Fruit fly (Drosophila melanogaster): ENCODE measurements around the gene Sec61gamma.
A peak's percentile ranks its signal among the peaks of the same experiment; 100 is the strongest.

The Sec61gamma gene

dm6 chrX:19642819-19643504, at the start of gene Sec61gamma, which contains the start of gene CG12237 (continued):
- TF ChIP-seq CG9215 (GFP tag; IDR thresholded peaks at IDR 0.05): peak; percentile 29
- no peak for TF ChIP-seq Hr39 (optimal IDR thresholded peaks at IDR 0.05)
- TF ChIP-seq CG8924 (tag; optimal IDR thresholded peaks at IDR 0.05): no peak
- TF ChIP-seq Lpt (GFP tag; optimal IDR thresholded peaks at IDR 0.05): no peak
- TF ChIP-seq CG2712 (tag; optimal IDR thresholded peaks at IDR 0.05): peak; percentile 48
- peak; percentile 29 for TF ChIP-seq CG17186 (GFP tag; optimal IDR thresholded peaks at IDR 0.05)
- no peak for TF ChIP-seq ac (GFP tag; optimal IDR thresholded peaks at IDR 0.05)
- TF ChIP-seq row (GFP tag; IDR thresholded peaks at IDR 0.05): peak; percentile 89
- no peak for TF ChIP-seq CG11695 (GFP tag; IDR thresholded peaks at IDR 0.05)
- TF ChIP-seq CG17385 (GFP tag; optimal IDR thresholded peaks at IDR 0.05): peak; percentile 9
- TF ChIP-seq sens (GFP tag): peak; percentile 71
- TF ChIP-seq Asciz (GFP tag; optimal IDR thresholded peaks at IDR 0.05): no peak
- TF ChIP-seq exex (tag; optimal IDR thresholded peaks at IDR 0.05): no peak
- peak; percentile 3 for TF ChIP-seq CG10654 (GFP tag; optimal IDR thresholded peaks at IDR 0.05)
- no peak for TF ChIP-seq CG17612 (GFP tag; IDR thresholded peaks at IDR 0.05)
- no peak for TF ChIP-seq Lhr (GFP tag; optimal IDR thresholded peaks at IDR 0.05)
- peak; percentile 11 for TF ChIP-seq NfI (GFP tag; optimal IDR thresholded peaks at IDR 0.05)
- no peak for TF ChIP-seq al (GFP tag; IDR thresholded peaks at IDR 0.05)
- no peak for TF ChIP-seq ro (GFP tag; IDR thresholded peaks at IDR 0.05)
- 0 out of 2 replicates have a peak, but pooled peaks have one; percentile 12 for TF ChIP-seq sisA (GFP tag; IDR thresholded peaks at IDR 0.05)
- peak; percentile 11 for TF ChIP-seq maf-S (GFP tag; optimal IDR thresholded peaks at IDR 0.05)
- TF ChIP-seq stc (GFP tag; IDR thresholded peaks at IDR 0.05): 0 out of 2 replicates have a peak, but pooled peaks have one; percentile 5
- TF ChIP-seq oc (tag; optimal IDR thresholded peaks at IDR 0.05): no peak
- peak; percentile 6 for TF ChIP-seq dmrt11E (tag; optimal IDR thresholded peaks at IDR 0.05)
- TF ChIP-seq slbo (GFP tag; IDR thresholded peaks at IDR 0.05): peak; percentile 58
- TF ChIP-seq Oli (tag; optimal IDR thresholded peaks at IDR 0.05): no peak
- TF ChIP-seq gfzf (GFP tag; optimal IDR thresholded peaks at IDR 0.05): peak; percentile 39
- no peak for TF ChIP-seq CG6254 (GFP tag; optimal IDR thresholded peaks at IDR 0.05)
- TF ChIP-seq Mrtf (GFP tag; IDR thresholded peaks at IDR 0.05): no peak
- TF ChIP-seq CG1603 (tag; optimal IDR thresholded peaks at IDR 0.05): peak; percentile 59
- TF ChIP-seq peb (GFP tag; IDR thresholded peaks at IDR 0.05): no peak
- TF ChIP-seq CG6175 (GFP tag; IDR thresholded peaks at IDR 0.05): 0 out of 3 replicates have a peak, but pooled peaks have one; percentile 7
- TF ChIP-seq CG12391 (tag; optimal IDR thresholded peaks at IDR 0.05): peak; percentile 45
- TF ChIP-seq CG7839 (tag; optimal IDR thresholded peaks at IDR 0.05): no peak
- no peak for TF ChIP-seq CG8359 (GFP tag; optimal IDR thresholded peaks at IDR 0.05; ENCODE audit: borderline replicate concordance)
- TF ChIP-seq CG2116 (GFP tag; optimal IDR thresholded peaks at IDR 0.05): peak; percentile 43
- no peak for TF ChIP-seq ranshi (GFP tag; IDR thresholded peaks at IDR 0.05)
- no peak for TF ChIP-seq Awh (GFP tag; IDR thresholded peaks at IDR 0.05)
- peak; percentile 49 for TF ChIP-seq Meics (GFP tag; optimal IDR thresholded peaks at IDR 0.05)
- no peak for TF ChIP-seq CG16779 (GFP tag; IDR thresholded peaks at IDR 0.05)
- TF ChIP-seq sob (GFP tag; IDR thresholded peaks at IDR 0.05): 0 out of 2 replicates have a peak, but pooled peaks have one; percentile 28
- TF ChIP-seq mld (GFP tag; IDR thresholded peaks at IDR 0.05; ENCODE audit: partially characterized antibody): no peak
- peak; percentile 24 for TF ChIP-seq Dad (GFP tag; optimal IDR thresholded peaks at IDR 0.05)
- no peak for TF ChIP-seq CG8478 (optimal IDR thresholded peaks at IDR 0.05)
- TF ChIP-seq Nf-YB (GFP tag; optimal IDR thresholded peaks at IDR 0.05): peak; percentile 16
- TF ChIP-seq PHDP (tag; optimal IDR thresholded peaks at IDR 0.05): no peak
- TF ChIP-seq CG10462 (GFP tag; optimal IDR thresholded peaks at IDR 0.05): peak; percentile 12
- peak; percentile 11 for TF ChIP-seq HHEX (GFP tag; optimal IDR thresholded peaks at IDR 0.05)
- TF ChIP-seq mam (GFP tag; optimal IDR thresholded peaks at IDR 0.05): peak; percentile 37
- no peak for TF ChIP-seq odd (GFP tag; optimal IDR thresholded peaks at IDR 0.05)
- no peak for TF ChIP-seq Hmx (GFP tag; optimal IDR thresholded peaks at IDR 0.05)

All from whole organism, embryonic.